Worm (Caenorhabditis elegans) whole organism, late embryonic: ENCODE results near the gene srh-279.

Source experiments
- ama-1 ChIP-seq: fragments of 150-350 bp; optimal IDR thresholded peaks from 2 replicates; lab custom pipeline; 2014
- ceh-19 ChIP-seq: fragments of 200-800 bp; sonication (Bioruptor generic); optimal IDR thresholded peaks from 2 replicates; lab custom pipeline; 2018; ENCODE audit warnings: mild to moderate bottlenecking, missing genetic modification characterization, missing compliant biosample characterization
- ceh-48 ChIP-seq: sonication (generic microtip); optimal IDR thresholded peaks from 2 replicates; lab custom pipeline; 2016; ENCODE audit warnings: missing genetic modification characterization, inconsistent platforms, missing compliant biosample characterization
- elt-2 ChIP-seq: sonication (generic microtip); optimal IDR thresholded peaks from 2 replicates; lab custom pipeline; 2016; ENCODE audit warnings: missing genetic modification reagents, missing genetic modification characterization, missing compliant biosample characterization
- elt-4 ChIP-seq: sonication (generic microtip); optimal IDR thresholded peaks from 2 replicates; lab custom pipeline; 2016; ENCODE audit warnings: missing genetic modification characterization, missing compliant biosample characterization
- hlh-8 ChIP-seq: sonication (generic microtip); optimal IDR thresholded peaks from 2 replicates; lab custom pipeline; 2016; ENCODE audit warnings: missing genotype, missing genetic modification characterization, missing compliant biosample characterization
- nhr-232 ChIP-seq: sonication (generic microtip); optimal IDR thresholded peaks from 2 replicates; lab custom pipeline; 2016; ENCODE audit warnings: missing genetic modification characterization, missing compliant biosample characterization
- pag-3 ChIP-seq: sonication (generic microtip); optimal IDR thresholded peaks from 2 replicates; lab custom pipeline; 2016; ENCODE audit warnings: missing compliant biosample characterization, missing genetic modification characterization, borderline replicate concordance
- pqm-1 ChIP-seq: sonication (generic microtip); optimal IDR thresholded peaks from 2 replicates; lab custom pipeline; 2016; ENCODE audit warnings: missing genetic modification characterization, missing compliant biosample characterization
- sdc-2 ChIP-seq: sonication (generic microtip); optimal IDR thresholded peaks from 2 replicates; lab custom pipeline; 2016; ENCODE audit warnings: missing genotype, missing genetic modification characterization, missing compliant biosample characterization
- tbx-7 ChIP-seq: sonication (generic microtip); optimal IDR thresholded peaks from 2 replicates; lab custom pipeline; 2016; ENCODE audit warnings: missing genotype, missing genetic modification characterization, missing compliant biosample characterization
- ttx-3 ChIP-seq: sonication (generic microtip); optimal IDR thresholded peaks from 2 replicates; lab custom pipeline; 2016; ENCODE audit warnings: missing genetic modification reagents, missing genetic modification characterization, missing compliant biosample characterization
- unc-3 ChIP-seq, 2 experiments: fragments of 200-800 bp in 1 of 2; sonication (Bioruptor generic) in 1 of 2; sonication (generic microtip) in 1 of 2; conservative IDR thresholded peaks in 1 of 2; optimal IDR thresholded peaks in 1 of 2; 2 replicates each; pipeline versions ENCODE4 v1.3.6 to Lab custom; 2016 to 2022; ENCODE audit warnings: missing compliant biosample characterization in 2 of 2, missing genetic modification characterization in 2 of 2, missing genetic modification reagents in 1 of 2

- TF ChIP-seq pqm-1 (tag; lab: Kevin White, UChicago): no peak
- TF ChIP-seq elt-4 (tag; lab: Kevin White, UChicago): no peak
- no peak for TF ChIP-seq unc-3 (GFP tag; conservative IDR thresholded peaks at IDR 0.05; lab: Robert Waterston, UW)
- TF ChIP-seq unc-3 (tag; optimal IDR thresholded peaks at IDR 0.05; lab: Kevin White, UChicago): no peak
- no peak for TF ChIP-seq tbx-7 (tag; lab: Kevin White, UChicago)
- TF ChIP-seq ceh-48: no peak
- TF ChIP-seq ama-1 (lab: Kevin White, UChicago): no peak
- no peak for TF ChIP-seq ttx-3 (tag; lab: Kevin White, UChicago)
- TF ChIP-seq elt-2 (tag; lab: Kevin White, UChicago): no peak
- no peak for TF ChIP-seq ceh-19 (GFP tag; lab: Kevin White, UChicago)
- no peak for TF ChIP-seq sdc-2 (tag; lab: Kevin White, UChicago)
- no peak for TF ChIP-seq pag-3 (tag; lab: Kevin White, UChicago)
- no peak for TF ChIP-seq nhr-232 (tag; lab: Kevin White, UChicago)
- TF ChIP-seq hlh-8: no peak
These were observed 11.9 kb upstream of the srh-279 start, which contains the start of gene str-106 for ce11 chrV:16180350-16180749.
